Fruit fly (Drosophila melanogaster): ENCODE data around the gene Cp19.
A peak's percentile ranks its signal among the peaks of the same experiment; 100 is the strongest.

Cp19 gene

dm6 chr3L:8702448-8702847, 27.2 kb upstream of the Cp19 start:
- TF ChIP-seq sob (GFP tag; IDR thresholded peaks at IDR 0.05) (no peak), pan (optimal IDR thresholded peaks at IDR 0.05) (no peak), pan (GFP tag; optimal IDR thresholded peaks at IDR 0.05 in 1 of 2, IDR thresholded peaks at IDR 0.05 in 1 of 2) (no peak), Med (GFP tag) (no peak), Vsx1 (GFP tag; optimal IDR thresholded peaks at IDR 0.05) (peak; percentile 17), CG8765 (GFP tag; IDR thresholded peaks at IDR 0.05) (no peak), mld (GFP tag; IDR thresholded peaks at IDR 0.05; ENCODE audit: partially characterized antibody) (no peak), Ravus (GFP tag; IDR thresholded peaks at IDR 0.05) (no peak), ci (GFP tag; IDR thresholded peaks at IDR 0.05) (0 out of 3 replicates have a peak, but pooled peaks have one; percentile 15), fd102C (GFP tag; optimal IDR thresholded peaks at IDR 0.05) (no peak), Sry-δ (GFP tag; optimal IDR thresholded peaks at IDR 0.05) (no peak), Drgx (GFP tag; IDR thresholded peaks at IDR 0.05) (peak; percentile 21; the same call in 1 of the 2 replicates), CG4707 (GFP tag; optimal IDR thresholded peaks at IDR 0.05) (no peak), CG7271 (tag; optimal IDR thresholded peaks at IDR 0.05) (no peak), croc (GFP tag; conservative IDR thresholded peaks at IDR 0.05) (no peak), hth (optimal IDR thresholded peaks at IDR 0.05) (no peak), CG15696 (tag; optimal IDR thresholded peaks at IDR 0.05) (no peak), CG6689 (GFP tag; IDR thresholded peaks at IDR 0.05) (0 out of 2 replicates have a peak, but pooled peaks have one; percentile 19), CG10274 (GFP tag; optimal IDR thresholded peaks at IDR 0.05) (no peak), Fer3 (tag; optimal IDR thresholded peaks at IDR 0.05) (no peak), gcm (GFP tag; optimal IDR thresholded peaks at IDR 0.05) (no peak), gem (tag; optimal IDR thresholded peaks at IDR 0.05) (no peak), nom (GFP tag; optimal IDR thresholded peaks at IDR 0.05) (peak; percentile 75), tll (GFP tag; optimal IDR thresholded peaks at IDR 0.05) (no peak), CTCF (GFP tag; optimal IDR thresholded peaks at IDR 0.05) (no peak), CG7372 (GFP tag; IDR thresholded peaks at IDR 0.05) (peak; percentile 58), CG30403 (GFP tag; optimal IDR thresholded peaks at IDR 0.05) (no peak), CG6765 (GFP tag; optimal IDR thresholded peaks at IDR 0.05) (no peak), CG12219 (GFP tag; optimal IDR thresholded peaks at IDR 0.05) (no peak), CG12155 (GFP tag; optimal IDR thresholded peaks at IDR 0.05) (no peak), gro (GFP tag; optimal IDR thresholded peaks at IDR 0.05) (no peak), psq (GFP tag; optimal IDR thresholded peaks at IDR 0.05) (no peak), CG2889 (GFP tag; IDR thresholded peaks at IDR 0.05) (no peak), Hand (GFP tag; optimal IDR thresholded peaks at IDR 0.05) (no peak), Dad (GFP tag; optimal IDR thresholded peaks at IDR 0.05) (no peak), ken (GFP tag; IDR thresholded peaks at IDR 0.05) (no peak), chinmo (GFP tag; IDR thresholded peaks at IDR 0.05; ENCODE audit: partially characterized antibody) (0 out of 4 replicates have a peak, but pooled peaks have one; percentile 20), eve (GFP tag; optimal IDR thresholded peaks at IDR 0.05) (no peak), CG10565 (GFP tag; optimal IDR thresholded peaks at IDR 0.05) (no peak), ase (GFP tag; IDR thresholded peaks at IDR 0.05) (0 out of 3 replicates have a peak, but pooled peaks have one; percentile 19), CG14014 (GFP tag; IDR thresholded peaks at IDR 0.05) (no peak), CG8478 (optimal IDR thresholded peaks at IDR 0.05) (no peak), pzg (GFP tag; optimal IDR thresholded peaks at IDR 0.05) (no peak), chif (GFP tag; optimal IDR thresholded peaks at IDR 0.05) (no peak), repo (GFP tag; optimal IDR thresholded peaks at IDR 0.05) (no peak), jumu (GFP tag; optimal IDR thresholded peaks at IDR 0.05) (no peak), corto (GFP tag; optimal IDR thresholded peaks at IDR 0.05) (peak; percentile 52), twi (tag; optimal IDR thresholded peaks at IDR 0.05) (no peak), CG3847 (GFP tag; IDR thresholded peaks at IDR 0.05) (no peak), gfzf (GFP tag; optimal IDR thresholded peaks at IDR 0.05) (no peak), CG16779 (GFP tag; IDR thresholded peaks at IDR 0.05) (no peak), CG11723 (GFP tag; optimal IDR thresholded peaks at IDR 0.05) (no peak), ERR (GFP tag; optimal IDR thresholded peaks at IDR 0.05) (no peak)
